Worm (Caenorhabditis elegans): ENCODE data around the gene ZK546.5.

DNA sequence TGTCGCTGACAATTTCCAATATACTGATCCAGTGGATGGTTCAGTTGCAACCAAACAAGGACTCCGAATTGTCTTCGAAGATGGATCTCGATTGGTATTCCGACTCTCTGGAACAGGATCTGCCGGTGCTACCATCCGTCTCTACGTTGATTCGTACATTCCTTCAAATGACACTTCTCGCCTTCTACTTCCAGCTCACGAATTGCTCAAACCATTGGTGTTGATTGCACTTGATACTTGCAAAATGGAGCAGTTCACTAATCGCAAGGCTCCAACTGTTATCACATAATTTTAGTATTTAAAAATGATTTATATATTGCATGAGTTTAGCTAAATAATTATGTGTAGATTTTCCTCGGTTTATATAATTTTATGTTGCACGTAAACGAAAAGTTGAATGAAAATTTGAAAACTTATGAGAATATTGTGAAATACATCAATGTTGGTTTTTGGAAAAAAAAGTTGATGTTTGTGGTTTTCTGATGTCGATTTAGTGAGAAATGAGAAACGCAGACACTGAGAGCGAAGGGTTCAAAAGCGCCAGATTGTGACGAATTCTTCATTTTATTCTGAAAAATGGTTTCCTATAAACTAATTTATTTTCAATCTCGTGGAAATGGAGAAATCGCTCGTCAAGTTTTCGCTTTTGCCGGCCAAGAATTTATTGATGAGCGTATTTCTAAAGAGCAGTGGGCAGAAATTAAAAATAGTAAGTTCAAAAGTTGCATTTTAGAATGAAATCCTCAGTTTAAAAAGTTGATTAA is 44.4 kb upstream of the ZK546.5 start, which contains the start of gene gst-9:
- TF ChIP-seq ZK337.2 (GFP tag; IDR thresholded peaks at IDR 0.05) (no peak), lin-13 (GFP tag; optimal IDR thresholded peaks at IDR 0.05) (peak; percentile 57), daf-12 (tag; optimal IDR thresholded peaks at IDR 0.05) (no peak), gei-8 (GFP tag; optimal IDR thresholded peaks at IDR 0.05) (no peak), nhr-102 (tag; optimal IDR thresholded peaks at IDR 0.05) (peak; percentile 51)

Measured in whole organism, L4 larva.